Worm (Caenorhabditis elegans): ENCODE measurements around the gene mrp-8.

mrp-8 gene

ce11 chrIII:12235359-12235758, 67.6 kb downstream of the mrp-8 start:
- TF ChIP-seq nhr-21 (tag; optimal IDR thresholded peaks at IDR 0.05) = no peak
- no peak for TF ChIP-seq ceh-82 (tag; optimal IDR thresholded peaks at IDR 0.05)
- TF ChIP-seq lin-39 (tag; optimal IDR thresholded peaks at IDR 0.05) = no peak
- TF ChIP-seq unc-62 (GFP tag; optimal IDR thresholded peaks at IDR 0.05) = no peak
- TF ChIP-seq mdl-1 (tag; optimal IDR thresholded peaks at IDR 0.05) = no peak
- no peak for TF ChIP-seq unc-39 (tag; optimal IDR thresholded peaks at IDR 0.05)
- no peak for TF ChIP-seq Y55F3AM.14 (GFP tag; optimal IDR thresholded peaks at IDR 0.05)
- TF ChIP-seq elt-1 (tag; optimal IDR thresholded peaks at IDR 0.05) = no peak
- TF ChIP-seq egl-27 (tag; optimal IDR thresholded peaks at IDR 0.05) = no peak
- no peak for TF ChIP-seq nhr-23 (tag; optimal IDR thresholded peaks at IDR 0.05)
- TF ChIP-seq lin-11 (tag; optimal IDR thresholded peaks at IDR 0.05) = no peak
- no peak for TF ChIP-seq lsy-2 (tag; optimal IDR thresholded peaks at IDR 0.05)
- TF ChIP-seq sem-4 (tag; optimal IDR thresholded peaks at IDR 0.05) = no peak
- no peak for TF ChIP-seq sma-3 (GFP tag; optimal IDR thresholded peaks at IDR 0.05)
- TF ChIP-seq nhr-12 (tag; optimal IDR thresholded peaks at IDR 0.05) = no peak
- no peak for TF ChIP-seq sma-9 (GFP tag; optimal IDR thresholded peaks at IDR 0.05)
- no peak for TF ChIP-seq sma-9 (tag; optimal IDR thresholded peaks at IDR 0.05)
- no peak for TF ChIP-seq R02D3.7 (tag; optimal IDR thresholded peaks at IDR 0.05)

ce11 chrIII:12233493-12233892, 69.5 kb downstream of the mrp-8 start:
- TF ChIP-seq snpc-4 (tag; optimal IDR thresholded peaks at IDR 0.05) (no peak), nhr-23 (tag; optimal IDR thresholded peaks at IDR 0.05) (no peak), F13H6.1 (tag; optimal IDR thresholded peaks at IDR 0.05) (no peak), R02D3.7 (tag; optimal IDR thresholded peaks at IDR 0.05) (no peak), ceh-16 (tag; optimal IDR thresholded peaks at IDR 0.05) (no peak), dmd-4 (tag; optimal IDR thresholded peaks at IDR 0.05) (no peak), ceh-82 (tag; optimal IDR thresholded peaks at IDR 0.05) (no peak), nhr-6 (tag; optimal IDR thresholded peaks at IDR 0.05) (no peak), lin-39 (tag; optimal IDR thresholded peaks at IDR 0.05) (no peak), aly-2 (tag; optimal IDR thresholded peaks at IDR 0.05) (no peak), zag-1 (tag; optimal IDR thresholded peaks at IDR 0.05) (no peak)

All from whole organism, L2 larva.